Fruit fly (Drosophila melanogaster): ENCODE data around the gene Alp11.

Gene Alp11

DNA sequence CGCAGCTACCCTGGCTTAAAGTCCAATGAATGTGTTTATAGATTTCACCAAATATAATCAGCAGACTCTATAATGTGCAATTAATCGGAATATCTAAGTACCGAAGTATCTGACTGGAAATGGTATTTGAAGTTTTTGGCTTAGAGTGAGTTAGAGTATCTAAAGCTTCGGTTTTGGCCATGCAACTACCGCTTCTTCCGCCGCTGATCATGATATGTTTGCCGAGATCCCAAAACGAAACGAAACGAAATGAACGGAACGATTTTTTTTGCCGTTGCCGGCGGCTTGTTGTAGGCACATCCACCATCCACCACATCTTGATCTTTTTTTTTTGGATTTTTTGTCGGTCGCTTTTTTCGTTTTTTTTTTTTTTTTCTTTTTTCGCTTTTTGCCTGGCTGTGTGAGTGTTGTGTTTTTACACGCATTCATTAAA lies 35.5 kb downstream of the Alp11 start (continued):
- TF ChIP-seq CG4617 (GFP tag; optimal IDR thresholded peaks at IDR 0.05; ENCODE audit: borderline replicate concordance) (peak; percentile 13), pum (GFP tag; optimal IDR thresholded peaks at IDR 0.05) (peak; percentile 90), pan (optimal IDR thresholded peaks at IDR 0.05) (no peak), pan (GFP tag; optimal IDR thresholded peaks at IDR 0.05 in 1 of 2, IDR thresholded peaks at IDR 0.05 in 1 of 2) (peak in 1 of 2 experiments; percentile 90), grau (tag; optimal IDR thresholded peaks at IDR 0.05) (peak; percentile 78), CG17361 (GFP tag; IDR thresholded peaks at IDR 0.05) (peak; percentile 65), CG3838 (GFP tag; optimal IDR thresholded peaks at IDR 0.05) (no peak), danr (GFP tag; IDR thresholded peaks at IDR 0.05) (peak; percentile 77), CG18619 (GFP tag; optimal IDR thresholded peaks at IDR 0.05) (peak; percentile 40), CG4854 (GFP tag; optimal IDR thresholded peaks at IDR 0.05) (peak; percentile 61), Mrtf (GFP tag; IDR thresholded peaks at IDR 0.05) (peak; percentile 85), Dref (GFP tag; IDR thresholded peaks at IDR 0.05) (no peak), CG10565 (GFP tag; optimal IDR thresholded peaks at IDR 0.05) (no peak), hbn (GFP tag; IDR thresholded peaks at IDR 0.05; ENCODE audit: partially characterized antibody) (no peak), ara (GFP tag; IDR thresholded peaks at IDR 0.05) (peak; percentile 77), CG17829 (tag; optimal IDR thresholded peaks at IDR 0.05) (peak; percentile 51), GATAe (GFP tag; conservative IDR thresholded peaks at IDR 0.05) (no peak; the same call in 1 of the 2 replicates), Opbp (GFP tag; IDR thresholded peaks at IDR 0.05; ENCODE audit: partially characterized antibody) (no peak), HLH4C (GFP tag; IDR thresholded peaks at IDR 0.05; ENCODE audit: partially characterized antibody) (no peak), CG11696 (GFP tag; IDR thresholded peaks at IDR 0.05) (peak; percentile 68), ci (GFP tag; IDR thresholded peaks at IDR 0.05) (peak; percentile 94), sisA (GFP tag; IDR thresholded peaks at IDR 0.05) (peak; percentile 90), Awh (GFP tag; IDR thresholded peaks at IDR 0.05) (peak; percentile 78), dmrt99B (tag; optimal IDR thresholded peaks at IDR 0.05) (peak; percentile 87), Taf1 (GFP tag; IDR thresholded peaks at IDR 0.05) (peak; percentile 69), CG10209 (GFP tag; optimal IDR thresholded peaks at IDR 0.05) (peak; percentile 60), sens (GFP tag) (peak; percentile 90), Spps (tag; optimal IDR thresholded peaks at IDR 0.05) (no peak), CG15269 (tag; optimal IDR thresholded peaks at IDR 0.05) (peak; percentile 85), CG12744 (GFP tag; optimal IDR thresholded peaks at IDR 0.05) (no peak), Mad (GFP tag; optimal IDR thresholded peaks at IDR 0.05) (peak; percentile 20), CG11456 (GFP tag; IDR thresholded peaks at IDR 0.05) (peak; percentile 91), CG12104 (GFP tag; optimal IDR thresholded peaks at IDR 0.05) (peak; percentile 22), CTCF (GFP tag; optimal IDR thresholded peaks at IDR 0.05) (no peak), abd-A (tag; optimal IDR thresholded peaks at IDR 0.05) (no peak), Ssrp (tag; optimal IDR thresholded peaks at IDR 0.05) (peak; percentile 64), scrt (GFP tag; optimal IDR thresholded peaks at IDR 0.05) (peak; percentile 53), CG11695 (GFP tag; IDR thresholded peaks at IDR 0.05) (peak; percentile 86), NK7.1 (GFP tag; optimal IDR thresholded peaks at IDR 0.05) (peak; percentile 52), disco-r (GFP tag; optimal IDR thresholded peaks at IDR 0.05) (no peak), usp (GFP tag; optimal IDR thresholded peaks at IDR 0.05) (no peak), salm (tag; optimal IDR thresholded peaks at IDR 0.05) (peak; percentile 32), CG10462 (GFP tag; optimal IDR thresholded peaks at IDR 0.05) (peak; percentile 39), CG4707 (GFP tag; optimal IDR thresholded peaks at IDR 0.05) (peak; percentile 28), CG15696 (tag; optimal IDR thresholded peaks at IDR 0.05) (no peak), ranshi (GFP tag; IDR thresholded peaks at IDR 0.05) (peak; percentile 90), kni (GFP tag; optimal IDR thresholded peaks at IDR 0.05) (no peak), sens-2 (GFP tag; IDR thresholded peaks at IDR 0.05) (peak; percentile 69), CG7839 (tag; optimal IDR thresholded peaks at IDR 0.05) (peak; percentile 85), CG31388 (GFP tag; optimal IDR thresholded peaks at IDR 0.05) (peak; percentile 8), ind (GFP tag; optimal IDR thresholded peaks at IDR 0.05) (peak; percentile 79), CG14965 (GFP tag; optimal IDR thresholded peaks at IDR 0.05; ENCODE audit: borderline replicate concordance) (no peak)

All from whole organism, embryonic.